Fruit fly (Drosophila melanogaster) whole organism, pupa: ENCODE measurements around the gene Orp8.

ENCODE experiments used
- CG10348 ChIP-seq: fragments of 200-800 bp; sonication (Bioruptor generic); IDR thresholded peaks from 2 replicates; pipeline ENCODE4 v1.3.6; 2022; ENCODE audit warnings: missing biosample characterization, missing genetic modification characterization
- CG12605 ChIP-seq: fragments of 200-800 bp; sonication (Bioruptor generic); IDR thresholded peaks from 2 replicates; pipeline ENCODE4 v1.3.6; 2022; ENCODE audit warnings: missing biosample characterization, missing genetic modification characterization
- CG13204 ChIP-seq: fragments of 200-800 bp; sonication (Bioruptor generic); optimal IDR thresholded peaks from 2 replicates; lab custom pipeline; 2018; ENCODE audit warnings: missing biosample characterization, mild to moderate bottlenecking, missing genetic modification characterization, moderate library complexity
- CG14655 ChIP-seq: fragments of 200-800 bp; sonication (Bioruptor generic); optimal IDR thresholded peaks from 3 replicates; lab custom pipeline; 2017; ENCODE audit warnings: mild to moderate bottlenecking, missing biosample characterization, missing genetic modification reagents, missing genetic modification characterization
- CG15710 ChIP-seq: fragments of 200-800 bp; sonication (Bioruptor generic); optimal IDR thresholded peaks from 2 replicates; lab custom pipeline; 2018; ENCODE audit warnings: missing biosample characterization, mild to moderate bottlenecking, missing genetic modification characterization, moderate library complexity
- CG17806 ChIP-seq: fragments of 200-800 bp; sonication (Bioruptor generic); optimal IDR thresholded peaks from 2 replicates; lab custom pipeline; 2018; ENCODE audit warnings: missing biosample characterization, mild to moderate bottlenecking, missing genetic modification characterization, moderate library complexity
- CG32121 ChIP-seq: fragments of 200-800 bp; sonication (Bioruptor generic); IDR thresholded peaks from 2 replicates; pipeline ENCODE4 v1.3.6; 2022; ENCODE audit warnings: missing biosample characterization, missing genetic modification characterization
- CG34367 ChIP-seq: fragments of 200-800 bp; sonication (Bioruptor generic); optimal IDR thresholded peaks from 2 replicates; lab custom pipeline; 2018; ENCODE audit warnings: missing biosample characterization, mild to moderate bottlenecking, missing genetic modification characterization
- CG4496 ChIP-seq: fragments of 200-800 bp; sonication (Bioruptor generic); IDR thresholded peaks from 3 replicates; pipeline ENCODE4 v1.3.6; 2022; ENCODE audit warnings: missing biosample characterization, missing genetic modification characterization
- CG8159 ChIP-seq: fragments of 200-800 bp; sonication (Bioruptor generic); optimal IDR thresholded peaks from 3 replicates; lab custom pipeline; 2018; ENCODE audit warnings: missing biosample characterization, mild to moderate bottlenecking, missing genetic modification characterization, moderate library complexity
- CG8301 ChIP-seq: fragments of 200-800 bp; sonication (Bioruptor generic); optimal IDR thresholded peaks from 2 replicates; lab custom pipeline; 2018; ENCODE audit warnings: missing biosample characterization, mild to moderate bottlenecking, missing genetic modification characterization
- CG9948 ChIP-seq: fragments of 200-800 bp; sonication (Bioruptor generic); optimal IDR thresholded peaks from 2 replicates; lab custom pipeline; 2018; ENCODE audit warnings: missing biosample characterization, mild to moderate bottlenecking, missing genetic modification characterization, moderate library complexity
- D1 ChIP-seq: fragments of 200-800 bp; sonication (Bioruptor generic); optimal IDR thresholded peaks from 2 replicates; lab custom pipeline; 2018; ENCODE audit warnings: missing biosample characterization, mild to moderate bottlenecking, missing genetic modification characterization, moderate library complexity
- EcR ChIP-seq: fragments of 200-800 bp; sonication (Bioruptor generic); optimal IDR thresholded peaks from 3 replicates; lab custom pipeline; 2019; ENCODE audit warnings: missing biosample characterization, missing genetic modification characterization, mild to moderate bottlenecking, moderate library complexity, missing genetic modification reagents
- Ets98B ChIP-seq: fragments of 200-800 bp; sonication (Bioruptor generic); IDR thresholded peaks from 2 replicates; pipeline ENCODE4 v1.3.6; 2022; ENCODE audit warnings: missing biosample characterization, missing genetic modification characterization
- Pif1A ChIP-seq: fragments of 200-800 bp; sonication (Bioruptor generic); optimal IDR thresholded peaks from 3 replicates; lab custom pipeline; 2016; ENCODE audit warnings: missing biosample characterization, missing genetic modification characterization
- Pif1B ChIP-seq: fragments of 200-800 bp; sonication (Bioruptor generic); optimal IDR thresholded peaks from 3 replicates; lab custom pipeline; 2016; ENCODE audit warnings: missing biosample characterization, missing genetic modification characterization
- Snoo ChIP-seq: fragments of 200-800 bp; sonication (Bioruptor generic); optimal IDR thresholded peaks from 3 replicates; lab custom pipeline; 2017; ENCODE audit warnings: missing biosample characterization, mild to moderate bottlenecking, missing genetic modification characterization, inconsistent platforms
- fd96Ca ChIP-seq: fragments of 200-800 bp; sonication (Bioruptor generic); IDR thresholded peaks from 3 replicates; pipeline ENCODE4 v1.3.6; 2022; ENCODE audit warnings: missing biosample characterization, missing genetic modification characterization
- gl ChIP-seq: fragments of 200-800 bp; sonication (Bioruptor generic); optimal IDR thresholded peaks from 2 replicates; lab custom pipeline; 2018; ENCODE audit warnings: missing biosample characterization, mild to moderate bottlenecking, missing genetic modification characterization
- rn ChIP-seq: fragments of 200-800 bp; sonication (Bioruptor generic); IDR thresholded peaks from 2 replicates; pipeline ENCODE4 v1.3.6; 2022; ENCODE audit warnings: missing biosample characterization, missing genetic modification characterization

Gene Orp8

DNA sequence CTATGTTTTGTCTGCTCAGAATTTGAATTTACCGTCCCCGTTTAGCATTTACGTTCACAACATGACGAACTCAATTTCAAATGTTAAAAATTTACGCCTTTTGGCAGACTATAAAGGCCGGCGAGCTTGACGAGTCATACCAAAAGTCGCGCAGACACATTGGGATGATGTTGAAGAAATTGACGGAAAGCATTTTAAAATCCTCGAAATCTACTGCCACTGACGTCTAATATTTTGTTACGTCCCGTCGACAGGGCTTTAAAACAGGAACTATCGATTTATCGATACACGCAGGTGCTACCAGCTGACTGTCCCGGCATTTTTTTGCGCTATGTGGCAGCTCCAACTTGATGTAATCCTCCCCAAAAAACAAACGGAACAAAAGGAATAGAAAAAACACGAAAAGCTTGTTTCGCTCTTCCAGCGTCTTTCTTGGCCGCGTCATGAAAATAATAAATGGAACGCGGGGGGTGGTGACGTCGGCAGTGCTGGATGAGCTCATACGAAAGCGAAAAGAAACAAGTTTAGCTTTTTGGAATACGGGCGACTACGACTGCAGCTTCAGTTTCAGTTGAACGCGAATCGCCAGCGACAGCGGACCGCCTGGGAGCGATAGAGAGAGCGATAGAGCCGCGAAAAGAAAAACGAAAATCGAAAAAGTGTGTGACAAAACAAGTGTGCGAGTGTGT lies at the start of gene Orp8:
Gene Orp8 (plus strand): TSS at position 373 of the 689 bp plus-strand sequence.
- TF ChIP-seq CG12605 (GFP tag; lab: Robert Waterston, UW) = peak; percentile 93
- peak; percentile 86 for TF ChIP-seq CG13204 (GFP tag; lab: Kevin White, UChicago)
- no peak for TF ChIP-seq D1
- TF ChIP-seq CG10348 (GFP tag; lab: Robert Waterston, UW) = no peak
- TF ChIP-seq Snoo (tag; lab: Kevin White, UChicago) = peak; percentile 5
- TF ChIP-seq CG8159 (tag; lab: Kevin White, UChicago) = no peak
- peak; percentile 90 for TF ChIP-seq Ets98B (GFP tag; lab: Robert Waterston, UW)
- peak; percentile 75 for TF ChIP-seq Pif1A (GFP tag; lab: Kevin White, UChicago)
- peak; percentile 12 for TF ChIP-seq CG15710 (tag; lab: Kevin White, UChicago)
- TF ChIP-seq EcR (GFP tag; lab: Kevin White, UChicago) = peak; percentile 14
- TF ChIP-seq CG14655 (GFP tag; lab: Kevin White, UChicago) = peak; percentile 10
- peak; percentile 91 for TF ChIP-seq CG4496 (GFP tag; lab: Robert Waterston, UW)
- peak; percentile 36 for TF ChIP-seq CG17806
- peak; percentile 75 for TF ChIP-seq gl
- peak; percentile 70 for TF ChIP-seq CG8301 (tag; lab: Kevin White, UChicago)
- TF ChIP-seq fd96Ca (GFP tag; lab: Robert Waterston, UW) = no peak
- TF ChIP-seq CG34367 (tag; lab: Kevin White, UChicago) = peak; percentile 21
- peak; percentile 81 for TF ChIP-seq Pif1B (GFP tag; lab: Kevin White, UChicago)
- peak; percentile 87 for TF ChIP-seq CG32121 (GFP tag; lab: Robert Waterston, UW)
- TF ChIP-seq, all 21 proteins: peak for 15

DNA sequence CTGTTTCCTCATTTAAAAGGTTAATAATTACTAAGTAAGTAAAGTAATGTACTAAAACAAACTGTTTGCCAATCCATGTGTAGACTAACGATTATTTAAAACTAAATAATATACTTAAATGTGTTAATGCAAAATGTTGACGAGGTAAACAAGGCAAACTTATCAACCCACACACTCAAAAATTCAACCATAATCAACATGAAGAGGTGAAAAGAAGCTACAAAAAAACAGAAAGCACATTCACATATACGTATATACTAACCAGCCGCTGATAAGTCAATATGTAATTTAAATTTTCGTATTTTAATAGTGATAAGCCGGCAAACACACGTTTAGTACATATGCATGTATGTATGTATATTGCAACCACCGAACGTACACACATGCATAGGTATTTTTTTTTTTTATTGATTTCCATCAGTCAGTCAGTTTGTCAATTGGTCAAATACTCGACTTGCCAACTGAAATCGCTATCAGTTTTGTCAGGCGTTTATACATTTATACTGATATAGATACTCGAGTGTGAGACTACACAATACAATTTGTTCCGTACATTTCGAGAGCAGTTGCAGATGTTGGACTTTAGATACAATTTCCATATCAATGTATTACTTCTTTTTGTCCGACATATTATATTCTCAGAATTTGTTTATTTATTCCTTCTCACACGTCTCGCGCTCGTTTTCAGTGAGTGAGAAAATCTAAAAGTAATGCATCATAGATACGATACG lies 49.5 kb upstream of the Orp8 start:
- TF ChIP-seq Pif1B (GFP tag; lab: Kevin White, UChicago) (peak; percentile 27), CG4496 (GFP tag; lab: Robert Waterston, UW) (0 out of 3 replicates have a peak, but pooled peaks have one; percentile 25), CG12605 (GFP tag; lab: Robert Waterston, UW) (no peak)
- TF ChIP-seq, all 21 proteins: peak for 2

DNA sequence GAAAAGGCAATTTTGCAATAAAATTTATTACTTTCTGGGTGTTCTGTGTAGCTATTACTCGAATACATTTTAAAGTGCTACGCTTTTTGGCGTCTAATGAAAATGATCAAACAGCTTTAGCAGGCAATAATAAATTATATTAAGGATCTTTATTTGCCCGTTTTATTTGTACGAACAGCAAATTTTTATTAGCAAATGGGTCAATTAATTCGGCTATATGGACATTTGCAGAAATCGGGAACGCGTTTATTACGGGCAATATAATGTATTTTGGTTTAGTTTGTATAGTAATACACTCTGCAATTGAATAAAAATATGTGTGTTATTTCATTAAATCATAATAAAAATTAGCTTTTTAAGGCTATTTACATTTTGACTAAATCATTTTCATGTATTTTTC lies 48.8 kb upstream of the Orp8 start:
- no peak for TF ChIP-seq CG32121 (GFP tag; lab: Robert Waterston, UW)
- TF ChIP-seq CG9948 = no peak
- no peak for TF ChIP-seq Pif1A (GFP tag; lab: Kevin White, UChicago)
- no peak for TF ChIP-seq CG34367 (tag; lab: Kevin White, UChicago)

DNA sequence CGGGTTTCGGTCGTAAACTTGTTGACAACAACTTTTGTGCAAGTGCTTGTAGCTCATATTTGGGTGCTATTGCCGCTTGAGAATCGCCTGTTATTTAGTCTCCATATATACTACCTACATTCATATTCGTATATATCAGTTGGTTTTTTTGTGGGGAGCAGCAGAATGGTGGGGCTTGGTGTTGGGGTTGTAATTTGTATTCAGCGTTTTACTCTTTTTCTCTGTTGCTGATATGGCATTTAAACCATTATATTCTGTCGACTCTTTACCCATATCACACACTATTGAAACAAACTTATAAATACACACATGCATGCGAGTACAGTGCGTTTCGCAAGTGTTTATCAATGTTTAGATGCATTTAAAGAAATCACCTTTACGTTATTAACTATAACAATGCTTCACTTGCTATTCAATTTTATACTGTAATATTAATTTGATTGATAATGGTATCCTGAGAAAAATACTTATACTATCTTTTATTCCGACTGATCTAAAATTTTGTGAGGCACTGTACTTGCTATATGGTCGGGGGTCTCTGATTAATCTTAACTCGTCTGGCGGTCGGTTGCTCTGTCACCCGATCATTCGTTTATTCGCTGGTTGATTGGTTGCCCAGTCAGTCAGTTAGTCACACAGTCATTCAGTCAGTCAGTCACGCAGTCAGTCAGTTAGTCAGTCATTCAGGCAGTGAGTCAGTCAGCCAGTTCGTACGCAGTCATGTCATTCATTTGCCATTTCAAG lies 47.7 kb upstream of the Orp8 start:
- TF ChIP-seq CG12605 (GFP tag; lab: Robert Waterston, UW) (peak; percentile 94), CG4496 (GFP tag; lab: Robert Waterston, UW) (peak; percentile 97), CG8301 (tag; lab: Kevin White, UChicago) (peak; percentile 96), Ets98B (GFP tag; lab: Robert Waterston, UW) (peak; percentile 96), Pif1A (GFP tag; lab: Kevin White, UChicago) (peak; percentile 95), CG8159 (tag; lab: Kevin White, UChicago) (peak; percentile 98), D1 (peak; percentile 73), CG34367 (tag; lab: Kevin White, UChicago) (peak; percentile 95), CG9948 (peak; percentile 95), CG17806 (peak; percentile 96), CG13204 (GFP tag; lab: Kevin White, UChicago) (peak; percentile 90), CG32121 (GFP tag; lab: Robert Waterston, UW) (peak; percentile 98), CG15710 (tag; lab: Kevin White, UChicago) (peak; percentile 97), Snoo (tag; lab: Kevin White, UChicago) (peak; percentile 84), CG10348 (GFP tag; lab: Robert Waterston, UW) (peak; percentile 72), CG14655 (GFP tag; lab: Kevin White, UChicago) (peak; percentile 93), Pif1B (GFP tag; lab: Kevin White, UChicago) (peak; percentile 90), EcR (GFP tag; lab: Kevin White, UChicago) (peak; percentile 85), fd96Ca (GFP tag; lab: Robert Waterston, UW) (peak; percentile 83), rn (GFP tag; lab: Robert Waterston, UW) (peak; percentile 89), gl (peak; percentile 94)

DNA sequence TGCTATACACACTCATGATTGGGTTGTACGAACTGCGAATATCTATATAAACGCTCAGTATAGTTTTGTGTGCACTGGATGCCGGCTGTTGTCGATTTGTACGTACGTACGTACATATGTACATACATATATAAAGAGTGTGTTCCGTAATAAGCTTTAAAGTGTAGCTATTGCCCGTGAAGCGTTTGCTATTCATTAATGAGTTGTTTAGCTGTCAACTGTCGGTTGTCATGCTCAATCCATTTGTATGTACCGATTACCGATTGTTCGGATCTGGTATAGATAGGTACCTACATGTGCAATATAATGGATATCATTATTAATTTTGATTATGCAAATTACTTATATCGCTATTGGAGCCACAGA lies 47.2 kb upstream of the Orp8 start:
- TF ChIP-seq EcR (GFP tag; lab: Kevin White, UChicago) (no peak), CG15710 (tag; lab: Kevin White, UChicago) (no peak), CG9948 (no peak), D1 (no peak), CG12605 (GFP tag; lab: Robert Waterston, UW) (no peak), CG32121 (GFP tag; lab: Robert Waterston, UW) (no peak), CG17806 (no peak), Ets98B (GFP tag; lab: Robert Waterston, UW) (no peak), fd96Ca (GFP tag; lab: Robert Waterston, UW) (no peak)
- TF ChIP-seq, all 21 proteins: peak for 0
